Worm (Caenorhabditis elegans): ENCODE results near the gene str-188.

Gene str-188

DNA sequence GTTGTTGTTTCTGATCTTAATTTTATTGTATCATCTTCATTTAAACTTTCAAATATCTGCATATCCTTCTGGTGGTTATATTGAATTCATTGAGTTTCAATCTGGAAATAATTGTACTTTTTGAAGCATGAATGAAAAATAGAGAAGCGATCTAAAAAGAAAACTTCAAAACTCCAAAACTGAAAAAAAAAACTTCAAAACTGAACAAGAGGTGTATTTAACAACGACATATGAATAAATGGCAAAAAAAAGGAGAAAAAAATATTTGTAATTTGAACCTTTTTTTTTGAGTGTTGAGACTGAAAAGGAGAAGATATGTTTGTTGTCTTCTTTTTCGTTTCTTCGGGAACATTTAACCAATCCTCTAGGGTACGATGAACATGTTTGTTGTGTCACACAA lies 41.4 kb downstream of the str-188 start, which contains the start of gene F58E6.11:
Gene F58E6.11 (minus strand): TSS at position 101 of the 400 bp plus-strand sequence.
- TF ChIP-seq flt-1 (GFP tag; IDR thresholded peaks at IDR 0.05) = no peak
- TF ChIP-seq F13C5.2 (tag; optimal IDR thresholded peaks at IDR 0.05) = no peak
- TF ChIP-seq hmg-4 (GFP tag; optimal IDR thresholded peaks at IDR 0.05) = no peak
- no peak for TF ChIP-seq ceh-13 (GFP tag; optimal IDR thresholded peaks at IDR 0.05)
- TF ChIP-seq ama-1 (optimal IDR thresholded peaks at IDR 0.05) = no peak
- no peak for TF ChIP-seq scrt-1 (GFP tag; IDR thresholded peaks at IDR 0.05)
- TF ChIP-seq tbx-37 (GFP tag; conservative IDR thresholded peaks at IDR 0.05) = no peak
- TF ChIP-seq pes-1 (GFP tag; IDR thresholded peaks at IDR 0.05) = no peak
- no peak for TF ChIP-seq tbx-11 (GFP tag; IDR thresholded peaks at IDR 0.05)
- no peak for TF ChIP-seq ceh-36 (tag; optimal IDR thresholded peaks at IDR 0.05)

DNA sequence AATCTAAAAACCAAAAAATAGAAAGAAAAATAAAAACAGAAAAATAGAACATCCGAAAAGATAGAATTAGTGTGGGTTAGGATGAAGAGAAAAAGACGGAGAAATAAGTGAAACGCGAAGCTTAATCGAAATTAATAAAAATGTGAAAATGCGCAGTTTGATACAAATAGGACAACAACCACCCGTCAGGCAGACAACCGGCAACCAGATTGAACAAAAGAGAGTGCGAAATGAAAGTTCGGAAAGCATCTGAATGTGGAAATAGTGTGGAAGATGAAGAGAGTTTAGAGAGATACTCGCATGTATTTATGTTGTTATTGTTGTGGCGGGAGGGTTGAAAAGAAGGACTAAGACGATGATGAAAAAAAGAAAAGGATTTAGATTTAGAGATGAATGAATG lies 41.9 kb downstream of the str-188 start:
- TF ChIP-seq scrt-1 (GFP tag; IDR thresholded peaks at IDR 0.05) (no peak), tbx-11 (GFP tag; IDR thresholded peaks at IDR 0.05) (no peak), ceh-36 (tag; optimal IDR thresholded peaks at IDR 0.05) (no peak), ceh-13 (GFP tag; optimal IDR thresholded peaks at IDR 0.05) (no peak), hmg-4 (GFP tag; optimal IDR thresholded peaks at IDR 0.05) (no peak), pes-1 (GFP tag; IDR thresholded peaks at IDR 0.05) (no peak), tbx-37 (GFP tag; conservative IDR thresholded peaks at IDR 0.05) (no peak), sea-1 (GFP tag; conservative IDR thresholded peaks at IDR 0.05) (no peak)

DNA sequence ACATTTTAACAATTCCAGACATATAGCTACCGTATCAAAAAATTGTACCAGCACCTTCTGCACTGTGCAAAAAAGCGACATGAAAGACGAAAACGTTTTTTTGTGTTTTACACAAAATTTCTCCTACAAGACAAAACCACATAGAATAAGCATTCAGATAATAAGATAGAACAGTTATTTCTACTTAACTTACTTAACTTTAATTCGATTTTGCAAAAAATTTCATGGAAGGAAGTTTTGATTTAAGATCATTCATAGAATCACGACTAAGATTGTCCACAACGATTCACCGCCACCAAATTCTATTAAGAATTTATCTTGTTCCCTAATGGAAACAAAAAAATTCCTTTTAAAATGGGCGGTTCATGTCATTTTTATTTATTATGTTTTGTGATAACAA lies 47.3 kb downstream of the str-188 start:
- TF ChIP-seq tbx-37 (GFP tag; conservative IDR thresholded peaks at IDR 0.05) (no peak), ceh-13 (GFP tag; optimal IDR thresholded peaks at IDR 0.05) (no peak), tbx-11 (GFP tag; IDR thresholded peaks at IDR 0.05) (no peak), tra-4 (tag; optimal IDR thresholded peaks at IDR 0.05) (no peak), pes-1 (GFP tag; IDR thresholded peaks at IDR 0.05) (no peak), B0310.2 (tag; optimal IDR thresholded peaks at IDR 0.05) (no peak), flt-1 (GFP tag; IDR thresholded peaks at IDR 0.05) (no peak), aly-1 (tag; optimal IDR thresholded peaks at IDR 0.05) (no peak), ama-1 (optimal IDR thresholded peaks at IDR 0.05) (no peak), ceh-36 (tag; optimal IDR thresholded peaks at IDR 0.05) (no peak), F13C5.2 (tag; optimal IDR thresholded peaks at IDR 0.05) (no peak), hmbx-1 (tag; optimal IDR thresholded peaks at IDR 0.05) (no peak), sea-1 (GFP tag; conservative IDR thresholded peaks at IDR 0.05) (no peak), hmg-4 (GFP tag; optimal IDR thresholded peaks at IDR 0.05) (no peak), hnd-1 (tag; optimal IDR thresholded peaks at IDR 0.05) (no peak), scrt-1 (GFP tag; IDR thresholded peaks at IDR 0.05) (no peak)

DNA sequence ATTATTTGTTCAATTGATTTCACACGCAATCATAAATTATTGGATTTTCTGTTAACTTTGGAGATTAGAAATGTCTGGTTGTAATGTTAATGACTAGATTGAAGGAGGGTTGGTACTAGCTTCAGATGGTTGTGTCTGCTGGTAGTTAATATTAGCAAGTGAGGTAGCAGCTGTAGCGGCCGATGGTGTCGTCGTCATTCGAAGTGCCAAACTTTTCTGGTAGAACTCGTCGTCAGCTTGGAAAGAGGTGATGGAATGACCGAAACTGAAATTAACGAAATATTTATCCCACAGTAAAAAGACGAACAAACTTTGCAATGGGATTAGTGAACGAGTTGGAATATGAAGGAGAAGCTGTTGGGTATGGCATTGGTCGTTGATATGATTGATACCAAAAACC lies 48.1 kb downstream of the str-188 start:
- TF ChIP-seq tra-4 (tag; optimal IDR thresholded peaks at IDR 0.05) (no peak), hnd-1 (tag; optimal IDR thresholded peaks at IDR 0.05) (no peak), tbx-11 (GFP tag; IDR thresholded peaks at IDR 0.05) (no peak), ceh-36 (tag; optimal IDR thresholded peaks at IDR 0.05) (no peak), hmg-4 (GFP tag; optimal IDR thresholded peaks at IDR 0.05) (no peak), flt-1 (GFP tag; IDR thresholded peaks at IDR 0.05) (no peak), hmbx-1 (tag; optimal IDR thresholded peaks at IDR 0.05) (no peak), scrt-1 (GFP tag; IDR thresholded peaks at IDR 0.05) (no peak), sea-1 (GFP tag; conservative IDR thresholded peaks at IDR 0.05) (no peak)

DNA sequence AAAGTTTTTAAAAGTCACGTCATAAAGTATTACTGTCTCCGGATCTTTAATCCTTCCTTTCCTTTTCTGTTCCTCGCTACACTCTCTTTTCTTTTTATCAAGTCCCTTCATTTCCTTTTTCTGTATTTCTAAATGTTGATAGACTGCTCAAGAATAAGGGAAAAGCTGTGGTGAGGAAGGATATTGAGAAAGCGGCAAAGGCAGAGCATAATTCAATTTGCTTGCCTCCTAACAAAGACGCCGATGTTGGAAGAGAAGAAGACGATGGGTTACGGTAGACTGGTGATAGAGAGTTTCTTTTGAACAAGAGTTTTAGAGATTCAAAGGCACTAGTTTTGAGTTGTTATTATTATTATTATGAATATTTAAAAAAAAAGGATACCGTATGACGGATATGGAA lies 49.1 kb downstream of the str-188 start:
- no peak for TF ChIP-seq ets-7 (tag; optimal IDR thresholded peaks at IDR 0.05)
- TF ChIP-seq aly-1 (tag; optimal IDR thresholded peaks at IDR 0.05) = no peak
- TF ChIP-seq ceh-36 (tag; optimal IDR thresholded peaks at IDR 0.05) = no peak
- TF ChIP-seq hnd-1 (tag; optimal IDR thresholded peaks at IDR 0.05) = no peak
- no peak for TF ChIP-seq B0310.2 (tag; optimal IDR thresholded peaks at IDR 0.05)
- TF ChIP-seq tra-4 (tag; optimal IDR thresholded peaks at IDR 0.05) = no peak
- no peak for TF ChIP-seq ama-1 (optimal IDR thresholded peaks at IDR 0.05)
- no peak for TF ChIP-seq sea-1 (GFP tag; conservative IDR thresholded peaks at IDR 0.05)
- TF ChIP-seq hmbx-1 (tag; optimal IDR thresholded peaks at IDR 0.05) = no peak
- TF ChIP-seq tbx-11 (GFP tag; IDR thresholded peaks at IDR 0.05) = no peak
- TF ChIP-seq tbx-37 (GFP tag; conservative IDR thresholded peaks at IDR 0.05) = no peak
- no peak for TF ChIP-seq pes-1 (GFP tag; IDR thresholded peaks at IDR 0.05)
- TF ChIP-seq flt-1 (GFP tag; IDR thresholded peaks at IDR 0.05) = no peak
- TF ChIP-seq scrt-1 (GFP tag; IDR thresholded peaks at IDR 0.05) = no peak
- no peak for TF ChIP-seq ceh-13 (GFP tag; optimal IDR thresholded peaks at IDR 0.05)
- TF ChIP-seq hmg-4 (GFP tag; optimal IDR thresholded peaks at IDR 0.05) = no peak

Data from whole organism, early embryonic.